Fruit fly (Drosophila melanogaster): ENCODE measurements around the gene CG9692.
A peak's percentile ranks its signal among the peaks of the same experiment; 100 is the strongest.

DNA sequence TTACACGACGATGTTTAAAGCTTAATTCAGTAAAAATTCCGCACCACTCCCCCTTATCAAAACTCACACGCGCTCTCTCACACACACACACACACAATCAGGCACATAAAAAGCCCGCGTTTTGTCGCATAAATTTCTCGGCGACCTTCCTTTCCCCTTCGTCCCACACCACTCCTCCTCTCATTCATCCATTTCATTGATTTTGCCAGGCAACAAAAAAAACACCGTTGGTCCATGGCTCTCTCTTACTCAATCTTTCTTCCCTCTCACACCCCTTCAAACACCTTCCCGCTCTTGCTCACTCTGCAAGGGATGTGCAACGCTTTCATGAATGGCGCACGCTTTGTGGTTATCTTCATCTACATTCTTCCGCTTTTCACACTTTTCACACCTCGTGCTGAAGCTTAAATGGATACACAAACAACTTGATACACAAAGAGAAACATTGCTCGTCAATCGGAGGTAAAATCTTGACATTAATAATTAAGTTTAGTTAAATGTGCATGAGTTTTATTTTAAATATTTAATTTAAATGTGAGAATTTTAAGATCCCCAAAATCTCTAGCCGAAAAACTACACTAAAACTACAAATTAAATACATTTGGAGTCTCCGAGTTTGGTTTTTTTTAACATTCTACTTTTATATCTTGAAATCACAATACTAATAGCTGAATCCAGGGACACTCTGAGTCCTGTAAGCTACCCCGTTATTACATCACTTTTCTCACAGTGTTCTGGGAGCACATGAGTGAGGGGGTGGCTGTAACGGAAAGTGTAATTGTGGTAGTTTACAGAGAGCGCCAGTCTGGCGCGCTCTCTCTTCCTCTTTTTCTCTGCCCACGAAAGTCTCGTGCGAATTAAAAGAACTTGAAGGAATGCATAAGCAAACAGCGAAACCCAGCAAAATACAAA lies 44.6 kb upstream of the CG9692 start:
- TF ChIP-seq Sox14 (GFP tag; optimal IDR thresholded peaks at IDR 0.05) (peak; percentile 94), fkh (GFP tag; optimal IDR thresholded peaks at IDR 0.05) (peak; percentile 91), spab (GFP tag; optimal IDR thresholded peaks at IDR 0.05) (peak; percentile 98), pdm3 (GFP tag; optimal IDR thresholded peaks at IDR 0.05) (peak; percentile 97), topi (GFP tag; optimal IDR thresholded peaks at IDR 0.05) (peak; percentile 97)

Measured in whole organism, prepupa.